Fruit fly (Drosophila melanogaster): ENCODE measurements around the gene Task7.

The Task7 gene

DNA sequence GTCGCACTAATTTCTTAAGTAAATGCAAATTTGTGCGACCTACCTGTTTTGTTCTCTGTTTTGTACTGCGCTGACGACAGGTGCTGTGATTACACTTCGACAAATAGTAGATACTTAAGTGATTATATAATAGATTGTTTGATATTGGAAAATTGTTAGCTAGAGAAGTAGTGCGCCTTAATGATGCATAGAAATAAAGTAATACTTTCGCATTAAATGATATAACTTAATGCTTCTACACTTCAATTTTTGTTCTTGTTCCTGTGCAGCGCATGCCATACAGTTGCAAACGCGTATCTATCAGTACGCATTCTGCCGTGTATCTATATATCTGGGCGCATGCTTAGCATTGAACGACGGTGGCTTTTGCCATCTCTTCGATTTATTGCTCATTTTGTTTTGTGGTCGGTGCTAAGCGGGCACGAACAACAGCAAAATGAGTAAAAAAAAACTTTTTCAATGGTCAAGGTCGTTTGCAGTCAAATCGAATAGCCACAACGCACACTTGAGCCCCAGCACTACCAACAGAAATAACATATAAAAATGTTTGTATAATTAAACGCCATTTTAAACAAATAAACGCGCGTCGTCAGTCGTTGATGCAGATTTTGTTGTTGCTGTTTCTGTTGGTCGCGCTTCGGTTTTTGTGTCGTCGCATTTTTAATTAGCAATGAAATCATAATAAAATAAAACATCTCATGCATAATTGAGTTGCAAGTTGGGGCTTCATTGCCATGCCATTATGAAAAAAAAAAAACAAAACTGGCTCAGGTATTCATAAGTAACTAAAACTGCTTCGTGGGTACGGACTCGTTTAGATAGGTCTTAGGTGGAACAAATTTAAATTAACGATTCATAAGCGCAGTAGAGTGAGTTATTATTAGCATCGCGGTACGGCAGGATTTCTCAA lies 18.5 kb upstream of the Task7 start (continued):
- TF ChIP-seq CG3281 (GFP tag; optimal IDR thresholded peaks at IDR 0.05) (peak; percentile 69), CG6175 (GFP tag; IDR thresholded peaks at IDR 0.05) (no peak; the same call in 2 of the 3 replicates), luna (GFP tag; optimal IDR thresholded peaks at IDR 0.05) (no peak), ssp (GFP tag; IDR thresholded peaks at IDR 0.05) (no peak), Hr3 (GFP tag; optimal IDR thresholded peaks at IDR 0.05) (no peak), nom (GFP tag; optimal IDR thresholded peaks at IDR 0.05) (no peak), CG30403 (GFP tag; optimal IDR thresholded peaks at IDR 0.05) (peak; percentile 36), CG9932 (GFP tag; IDR thresholded peaks at IDR 0.05) (peak; percentile 52), Fer1 (GFP tag; optimal IDR thresholded peaks at IDR 0.05) (peak; percentile 60), Dp (GFP tag; optimal IDR thresholded peaks at IDR 0.05) (no peak), CG7271 (tag; optimal IDR thresholded peaks at IDR 0.05) (no peak), jigr1 (GFP tag; IDR thresholded peaks at IDR 0.05) (no peak), CG10565 (GFP tag; optimal IDR thresholded peaks at IDR 0.05) (no peak), C15 (GFP tag; IDR thresholded peaks at IDR 0.05) (no peak), CG16815 (GFP tag; optimal IDR thresholded peaks at IDR 0.05) (no peak), grn (GFP tag; optimal IDR thresholded peaks at IDR 0.05) (no peak), Nf-YC (tag; optimal IDR thresholded peaks at IDR 0.05) (peak; percentile 41), sd (tag; optimal IDR thresholded peaks at IDR 0.05) (peak; percentile 55), lov (optimal IDR thresholded peaks at IDR 0.05) (no peak), lov (GFP tag; IDR thresholded peaks at IDR 0.05) (no peak), NC2β (GFP tag; optimal IDR thresholded peaks at IDR 0.05) (no peak), CG2678 (tag; optimal IDR thresholded peaks at IDR 0.05) (peak; percentile 65), Fer3 (tag; optimal IDR thresholded peaks at IDR 0.05) (peak; percentile 40), B-H2 (GFP tag; optimal IDR thresholded peaks at IDR 0.05) (no peak), tx (GFP tag; optimal IDR thresholded peaks at IDR 0.05) (peak; percentile 7), cad (GFP tag; optimal IDR thresholded peaks at IDR 0.05) (no peak), CG11695 (GFP tag; IDR thresholded peaks at IDR 0.05) (0 out of 3 replicates have a peak, but pooled peaks have one; percentile 50), mirr (GFP tag; optimal IDR thresholded peaks at IDR 0.05) (no peak), CG34224 (GFP tag; IDR thresholded peaks at IDR 0.05; ENCODE audit: partially characterized antibody) (no peak), CG3407 (GFP tag; optimal IDR thresholded peaks at IDR 0.05) (no peak), Rfx (GFP tag; IDR thresholded peaks at IDR 0.05) (peak; percentile 74), Hmx (GFP tag; optimal IDR thresholded peaks at IDR 0.05) (no peak), sima (GFP tag; optimal IDR thresholded peaks at IDR 0.05) (no peak), Xrp1 (GFP tag; IDR thresholded peaks at IDR 0.05) (peak; percentile 52; the same call in 1 of the 2 replicates), Spps (tag; optimal IDR thresholded peaks at IDR 0.05) (no peak), CG1602 (GFP tag; optimal IDR thresholded peaks at IDR 0.05) (no peak), Side (GFP tag; optimal IDR thresholded peaks at IDR 0.05) (no peak), CG1603 (tag; optimal IDR thresholded peaks at IDR 0.05) (peak; percentile 24), CG15269 (tag; optimal IDR thresholded peaks at IDR 0.05) (peak; percentile 66), dysf (GFP tag; IDR thresholded peaks at IDR 0.05) (peak; percentile 70), seq (GFP tag; IDR thresholded peaks at IDR 0.05) (no peak), abd-A (tag; optimal IDR thresholded peaks at IDR 0.05) (peak; percentile 86), fu2 (GFP tag; optimal IDR thresholded peaks at IDR 0.05) (no peak), maf-S (GFP tag; optimal IDR thresholded peaks at IDR 0.05) (no peak), Drgx (GFP tag; IDR thresholded peaks at IDR 0.05) (peak; percentile 53), pfk (GFP tag; optimal IDR thresholded peaks at IDR 0.05) (no peak), Gug (GFP tag; IDR thresholded peaks at IDR 0.05) (no peak), nau (GFP tag; optimal IDR thresholded peaks at IDR 0.05) (no peak), Sin3A (optimal IDR thresholded peaks at IDR 0.05) (no peak), CG5245 (GFP tag; optimal IDR thresholded peaks at IDR 0.05) (no peak)

Measured in whole organism, embryonic.